Worm (Caenorhabditis elegans) whole organism, L1 larva: Measurements from ENCODE around the gene C13F10.5.
A peak's percentile ranks its signal among the peaks of the same experiment; 100 is the strongest.

Source experiments
- C04F5.9 ChIP-seq: sonication (generic microtip); optimal IDR thresholded peaks from 2 replicates; lab custom pipeline; 2016; ENCODE audit warnings: missing genetic modification characterization, missing compliant biosample characterization
- C16A3.4 ChIP-seq: fragments of 150-350 bp; optimal IDR thresholded peaks from 2 replicates; lab custom pipeline; 2014; ENCODE audit warnings: missing biosample characterization, missing genetic modification characterization
- Y116A8C.19 ChIP-seq: sonication (generic microtip); optimal IDR thresholded peaks from 2 replicates; lab custom pipeline; 2016; ENCODE audit warnings: missing compliant biosample characterization, missing genetic modification characterization, borderline replicate concordance
- aha-1 ChIP-seq: fragments of 150-350 bp; optimal IDR thresholded peaks from 2 replicates; lab custom pipeline; 2014; ENCODE audit warnings: missing biosample characterization, missing genetic modification characterization
- alr-1 ChIP-seq: fragments of 200-800 bp; sonication (Bioruptor generic); optimal IDR thresholded peaks from 2 replicates; lab custom pipeline; 2018; ENCODE audit warnings: borderline replicate concordance, mild to moderate bottlenecking, missing genetic modification characterization, missing compliant biosample characterization
- blmp-1 ChIP-seq: fragments of 150-350 bp; optimal IDR thresholded peaks from 2 replicates; lab custom pipeline; 2014; ENCODE audit warnings: missing biosample characterization, missing genetic modification characterization
- ceh-63 ChIP-seq: fragments of 200-800 bp; sonication (Bioruptor generic); optimal IDR thresholded peaks from 2 replicates; lab custom pipeline; 2018; ENCODE audit warnings: mild to moderate bottlenecking, missing genetic modification characterization, missing compliant biosample characterization
- ceh-82 ChIP-seq, 3 experiments: fragments of 150-350 bp in 1 of 3; sonication (generic microtip) in 2 of 3; optimal IDR thresholded peaks; 2 replicates each; lab custom pipeline; 2014 to 2017; ENCODE audit warnings: missing biosample characterization in 3 of 3, missing genetic modification characterization in 3 of 3
- ceh-88 ChIP-seq: fragments of 200-800 bp; sonication (Bioruptor generic); IDR thresholded peaks from 2 replicates; pipeline ENCODE4 v1.3.6; 2022; ENCODE audit warnings: missing genetic modification characterization, missing compliant biosample characterization
- ces-1 ChIP-seq: fragments of 150-350 bp; optimal IDR thresholded peaks from 2 replicates; lab custom pipeline; 2014; ENCODE audit warnings: missing biosample characterization, missing genetic modification reagents, missing genetic modification characterization
- dpl-1 ChIP-seq, 3 experiments: fragments of 150-350 bp in 2 of 3; sonication (generic microtip) in 1 of 3; optimal IDR thresholded peaks; 2 replicates each; lab custom pipeline; 2014 to 2017; ENCODE audit warnings: missing biosample characterization in 3 of 3, missing genetic modification characterization in 3 of 3, missing genetic modification reagents in 3 of 3
- dsc-1 ChIP-seq: sonication (generic microtip); optimal IDR thresholded peaks from 2 replicates; lab custom pipeline; 2016; ENCODE audit warnings: mild to moderate bottlenecking, missing genetic modification characterization, missing compliant biosample characterization
- egl-13 ChIP-seq: sonication (generic microtip); optimal IDR thresholded peaks from 2 replicates; lab custom pipeline; 2016; ENCODE audit warnings: missing genotype, missing genetic modification reagents, missing genetic modification characterization, missing compliant biosample characterization
- egl-27 ChIP-seq, 2 experiments: fragments of 150-350 bp in 1 of 2; sonication (generic microtip); optimal IDR thresholded peaks; 3 replicates each; lab custom pipeline; 2017 to 2018; ENCODE audit warnings: missing biosample characterization in 2 of 2, missing genetic modification characterization in 2 of 2, missing genetic modification reagents in 2 of 2
- elt-2 ChIP-seq: sonication (generic microtip); optimal IDR thresholded peaks from 2 replicates; lab custom pipeline; 2016; ENCODE audit warnings: missing genetic modification characterization, mild to moderate bottlenecking, inconsistent platforms, missing compliant biosample characterization, missing genetic modification reagents
- elt-3 ChIP-seq, 6 experiments: fragments of 150-350 bp in 1 of 6; sonication (generic microtip); optimal IDR thresholded peaks; 2 replicates each; lab custom pipeline; 2017 to 2018; ENCODE audit warnings: missing biosample characterization in 6 of 6, missing genetic modification characterization in 6 of 6, inconsistent platforms in 1 of 6
- ets-5 ChIP-seq: fragments of 200-800 bp; sonication (Bioruptor generic); IDR thresholded peaks from 2 replicates; pipeline ENCODE4 v1.3.6; 2022; ENCODE audit warnings: missing genetic modification characterization, missing compliant biosample characterization
- fkh-10 ChIP-seq: sonication (generic microtip); optimal IDR thresholded peaks from 2 replicates; lab custom pipeline; 2017; ENCODE audit warnings: missing biosample characterization, missing genetic modification reagents, missing genetic modification characterization
- fos-1 ChIP-seq: fragments of 150-350 bp; optimal IDR thresholded peaks from 2 replicates; lab custom pipeline; 2014; ENCODE audit warnings: missing biosample characterization, missing genetic modification characterization
- hlh-4 ChIP-seq: sonication (generic microtip); optimal IDR thresholded peaks from 2 replicates; lab custom pipeline; 2016; ENCODE audit warnings: mild to moderate bottlenecking, missing genetic modification characterization, missing compliant biosample characterization
- hpl-2 ChIP-seq: fragments of 150-350 bp; optimal IDR thresholded peaks from 2 replicates; lab custom pipeline; 2014; ENCODE audit warnings: missing biosample characterization, missing genetic modification reagents, missing genetic modification characterization
- jun-1 ChIP-seq: fragments of 150-350 bp; optimal IDR thresholded peaks from 2 replicates; lab custom pipeline; 2014; ENCODE audit warnings: missing biosample characterization, missing genetic modification reagents, missing genetic modification characterization
- lin-14 ChIP-seq: fragments of 200-800 bp; sonication (Bioruptor generic); optimal IDR thresholded peaks from 2 replicates; lab custom pipeline; 2018; ENCODE audit warnings: mild to moderate bottlenecking, missing genetic modification characterization, moderate library complexity, missing compliant biosample characterization
- lin-15B ChIP-seq: fragments of 150-350 bp; sonication (generic microtip); optimal IDR thresholded peaks from 3 replicates; lab custom pipeline; 2014; ENCODE audit warnings: missing biosample characterization, missing genetic modification characterization
- lin-35 ChIP-seq, 2 experiments: fragments of 150-350 bp; optimal IDR thresholded peaks; 2 replicates each; lab custom pipeline; 2014; ENCODE audit warnings: missing biosample characterization in 2 of 2, missing genetic modification characterization in 2 of 2, missing genetic modification reagents in 2 of 2
- lir-3 ChIP-seq: sonication (generic microtip); optimal IDR thresholded peaks from 2 replicates; lab custom pipeline; 2016; ENCODE audit warnings: mild to moderate bottlenecking, missing genetic modification characterization, moderate library complexity, missing compliant biosample characterization; ENCODE audit not compliant: poor library complexity
- mab-9 ChIP-seq: fragments of 200-800 bp; sonication (Bioruptor generic); IDR thresholded peaks from 2 replicates; pipeline ENCODE4 v1.3.6; 2022; ENCODE audit warnings: missing genetic modification reagents, missing genetic modification characterization, missing compliant biosample characterization
- mdl-1 ChIP-seq, 2 experiments: fragments of 150-350 bp; optimal IDR thresholded peaks; 2 replicates each; lab custom pipeline; 2014 to 2017; ENCODE audit warnings: missing biosample characterization in 2 of 2, missing genetic modification characterization in 2 of 2, inconsistent platforms in 1 of 2
- mep-1 ChIP-seq: fragments of 150-350 bp; optimal IDR thresholded peaks from 2 replicates; lab custom pipeline; 2014; ENCODE audit warnings: missing biosample characterization, missing genetic modification characterization
- nhr-19 ChIP-seq: fragments of 200-800 bp; sonication (Bioruptor generic); conservative IDR thresholded peaks from 2 replicates; pipeline ENCODE4 v1.3.6; 2022; ENCODE audit warnings: missing genetic modification characterization, missing compliant biosample characterization
- nhr-20 ChIP-seq: sonication (generic microtip); optimal IDR thresholded peaks from 2 replicates; lab custom pipeline; 2016; ENCODE audit warnings: mild to moderate bottlenecking, missing genetic modification characterization, missing compliant biosample characterization
- nhr-47 ChIP-seq: sonication (generic microtip); optimal IDR thresholded peaks from 2 replicates; lab custom pipeline; 2016; ENCODE audit warnings: mild to moderate bottlenecking, missing genetic modification characterization, moderate library complexity, missing compliant biosample characterization
- nhr-71 ChIP-seq: sonication (generic microtip); optimal IDR thresholded peaks from 2 replicates; lab custom pipeline; 2016; ENCODE audit warnings: mild to moderate bottlenecking, missing genetic modification characterization, moderate library complexity, missing compliant biosample characterization
- nhr-76 ChIP-seq: sonication (generic microtip); optimal IDR thresholded peaks from 2 replicates; lab custom pipeline; 2017; ENCODE audit warnings: missing biosample characterization, missing genetic modification characterization
- nhr-90 ChIP-seq: sonication (generic microtip); optimal IDR thresholded peaks from 2 replicates; lab custom pipeline; 2016; ENCODE audit warnings: mild to moderate bottlenecking, missing genetic modification characterization, missing compliant biosample characterization; ENCODE audit not compliant: poor library complexity
- pax-3 ChIP-seq: fragments of 200-800 bp; sonication (Bioruptor generic); optimal IDR thresholded peaks from 2 replicates; lab custom pipeline; 2018; ENCODE audit warnings: mild to moderate bottlenecking, missing genetic modification characterization, moderate library complexity, missing compliant biosample characterization
- pqm-1 ChIP-seq: sonication (generic microtip); optimal IDR thresholded peaks from 3 replicates; lab custom pipeline; 2017; ENCODE audit warnings: missing biosample characterization, missing genetic modification characterization
- rnt-1 ChIP-seq: sonication (generic microtip); optimal IDR thresholded peaks from 2 replicates; lab custom pipeline; 2016; ENCODE audit warnings: mild to moderate bottlenecking, missing genetic modification characterization, moderate library complexity, missing compliant biosample characterization
- skn-1 ChIP-seq: fragments of 150-350 bp; optimal IDR thresholded peaks from 2 replicates; lab custom pipeline; 2014; ENCODE audit warnings: missing biosample characterization, missing genetic modification characterization
- snpc-4 ChIP-seq: fragments of 150-350 bp; optimal IDR thresholded peaks from 2 replicates; lab custom pipeline; 2014; ENCODE audit warnings: missing biosample characterization, missing genetic modification characterization
- snu-23 ChIP-seq: sonication (generic microtip); optimal IDR thresholded peaks from 2 replicates; lab custom pipeline; 2016; ENCODE audit warnings: missing genetic modification characterization, missing compliant biosample characterization
- sox-4 ChIP-seq: sonication (generic microtip); optimal IDR thresholded peaks from 2 replicates; lab custom pipeline; 2016; ENCODE audit warnings: missing genetic modification characterization, missing compliant biosample characterization
- sptf-1 ChIP-seq: fragments of 150-350 bp; optimal IDR thresholded peaks from 2 replicates; lab custom pipeline; 2014; ENCODE audit warnings: missing biosample characterization, missing genetic modification characterization
- swsn-7 ChIP-seq: sonication (generic microtip); optimal IDR thresholded peaks from 2 replicates; lab custom pipeline; 2016; ENCODE audit warnings: missing genetic modification characterization, missing compliant biosample characterization
- tbx-2 ChIP-seq: sonication (generic microtip); optimal IDR thresholded peaks from 2 replicates; lab custom pipeline; 2016; ENCODE audit warnings: missing genetic modification characterization, missing compliant biosample characterization
- unc-130 ChIP-seq: fragments of 150-350 bp; optimal IDR thresholded peaks from 2 replicates; lab custom pipeline; 2017; ENCODE audit warnings: missing biosample characterization, missing genetic modification characterization, inconsistent platforms
- unc-86 ChIP-seq: sonication (generic microtip); optimal IDR thresholded peaks from 2 replicates; lab custom pipeline; 2016; ENCODE audit warnings: missing genetic modification characterization, missing compliant biosample characterization
- zag-1 ChIP-seq: fragments of 150-350 bp; optimal IDR thresholded peaks from 2 replicates; lab custom pipeline; 2014; ENCODE audit warnings: missing biosample characterization, missing genetic modification characterization
- zip-4 ChIP-seq: fragments of 200-800 bp; sonication (Bioruptor generic); optimal IDR thresholded peaks from 2 replicates; lab custom pipeline; 2018; ENCODE audit warnings: mild to moderate bottlenecking, missing genetic modification characterization, moderate library complexity, missing compliant biosample characterization
- ztf-11 ChIP-seq, 2 experiments: sonication (generic microtip); optimal IDR thresholded peaks; 2 replicates each; lab custom pipeline; 2016 to 2017; ENCODE audit warnings: missing genetic modification characterization in 2 of 2, missing biosample characterization in 1 of 2, missing compliant biosample characterization in 1 of 2
- ztf-4 ChIP-seq: fragments of 150-350 bp; optimal IDR thresholded peaks from 2 replicates; lab custom pipeline; 2014; ENCODE audit warnings: missing biosample characterization, missing genetic modification characterization

Gene C13F10.5

ce11 chrV:7198403-7198802 is 20.5 kb downstream of the C13F10.5 start (continued):
- TF ChIP-seq pax-3: peak; percentile 2
- TF ChIP-seq egl-13 (tag; lab: Kevin White, UChicago): no peak
- TF ChIP-seq fos-1: no peak
- no peak for TF ChIP-seq hlh-4 (tag; lab: Kevin White, UChicago)
- TF ChIP-seq ceh-63 (GFP tag; lab: Kevin White, UChicago): no peak
- TF ChIP-seq sox-4: no peak
- TF ChIP-seq ceh-82 (tag; optimal IDR thresholded peaks at IDR 0.05; lab: Kevin White, UChicago): no peak
- peak; percentile 4 for TF ChIP-seq nhr-47 (tag; lab: Kevin White, UChicago)
- peak; percentile 9 for TF ChIP-seq snu-23
- peak; percentile 66 for TF ChIP-seq elt-2
- no peak for TF ChIP-seq unc-86 (tag; lab: Kevin White, UChicago)
- TF ChIP-seq snpc-4 (tag; lab: Kevin White, UChicago): no peak
- TF ChIP-seq blmp-1 (tag; lab: Kevin White, UChicago): no peak
- TF ChIP-seq fkh-10 (GFP tag; lab: Kevin White, UChicago): no peak
- TF ChIP-seq mab-9 (GFP tag; lab: Robert Waterston, UW): no peak
- TF ChIP-seq ztf-11 (tag; optimal IDR thresholded peaks at IDR 0.05; lab: Kevin White, UChicago): no peak
- no peak for TF ChIP-seq mep-1 (tag; lab: Kevin White, UChicago)
- no peak for TF ChIP-seq aha-1 (tag; lab: Kevin White, UChicago)
- no peak for TF ChIP-seq ceh-88 (GFP tag; lab: Robert Waterston, UW)
- no peak for TF ChIP-seq lin-14 (GFP tag; lab: Kevin White, UChicago)
- no peak for TF ChIP-seq lir-3
- TF ChIP-seq egl-27 (tag; optimal IDR thresholded peaks at IDR 0.05; lab: Kevin White, UChicago): no peak
- no peak for TF ChIP-seq unc-130 (tag; lab: Kevin White, UChicago)
- TF ChIP-seq lin-35 (GFP tag; optimal IDR thresholded peaks at IDR 0.05; lab: Kevin White, UChicago): peak in 1 of 2 experiments; percentile 31
- no peak for TF ChIP-seq jun-1 (tag; lab: Kevin White, UChicago)
- TF ChIP-seq C16A3.4 (tag; lab: Kevin White, UChicago): no peak
- TF ChIP-seq nhr-20 (tag; lab: Kevin White, UChicago): no peak
- no peak for TF ChIP-seq sptf-1 (tag; lab: Kevin White, UChicago)
- TF ChIP-seq zag-1 (tag; lab: Kevin White, UChicago): no peak
- TF ChIP-seq ztf-4: no peak
- no peak for TF ChIP-seq lin-15B
- TF ChIP-seq tbx-2 (tag; lab: Kevin White, UChicago): no peak
- TF ChIP-seq nhr-76 (tag; lab: Kevin White, UChicago): no peak
- no peak for TF ChIP-seq alr-1 (tag; lab: Kevin White, UChicago)
- no peak for TF ChIP-seq swsn-7 (tag; lab: Kevin White, UChicago)
- no peak for TF ChIP-seq hpl-2
- TF ChIP-seq Y116A8C.19: no peak
- TF ChIP-seq zip-4 (GFP tag; lab: Kevin White, UChicago): no peak
- TF ChIP-seq nhr-19 (GFP tag; lab: Robert Waterston, UW): no peak
- TF ChIP-seq C04F5.9 (tag; lab: Kevin White, UChicago): no peak
- TF ChIP-seq dpl-1 (GFP tag; optimal IDR thresholded peaks at IDR 0.05; lab: Kevin White, UChicago): no peak
- no peak for TF ChIP-seq mdl-1 (tag; optimal IDR thresholded peaks at IDR 0.05; lab: Kevin White, UChicago)
- peak; percentile 1 for TF ChIP-seq nhr-71 (tag; lab: Kevin White, UChicago)
- no peak for TF ChIP-seq ces-1 (GFP tag; lab: Kevin White, UChicago)
- no peak for TF ChIP-seq dsc-1 (tag; lab: Kevin White, UChicago)
- TF ChIP-seq rnt-1 (tag; lab: Kevin White, UChicago): no peak
- no peak for TF ChIP-seq elt-3 (tag; optimal IDR thresholded peaks at IDR 0.05; lab: Kevin White, UChicago)
- no peak for TF ChIP-seq ets-5 (GFP tag; lab: Robert Waterston, UW)
- no peak for TF ChIP-seq skn-1
- TF ChIP-seq nhr-90 (tag; lab: Kevin White, UChicago): peak; percentile 13
- no peak for TF ChIP-seq pqm-1 (tag; lab: Kevin White, UChicago)
